Fruit fly (Drosophila melanogaster): Measurements from ENCODE around the gene CG16952.

Gene CG16952

dm6 chrX:15857601-15858284 lies 12.2 kb upstream of the CG16952 start, which contains the start of the genes CG46440 and Myb (continued):
- no peak for TF ChIP-seq en (GFP tag; optimal IDR thresholded peaks at IDR 0.05)
- TF ChIP-seq CG2116 (GFP tag; optimal IDR thresholded peaks at IDR 0.05): peak; percentile 96
- no peak for TF ChIP-seq Bteb2 (GFP tag; optimal IDR thresholded peaks at IDR 0.05)
- TF ChIP-seq Doc3 (GFP tag; IDR thresholded peaks at IDR 0.05; ENCODE audit: partially characterized antibody): peak; percentile 59; the same call in 1 of the 3 replicates
- TF ChIP-seq CG10209 (GFP tag; optimal IDR thresholded peaks at IDR 0.05): no peak
- peak; percentile 70 for TF ChIP-seq stwl (tag; optimal IDR thresholded peaks at IDR 0.05)
- TF ChIP-seq CG15696 (tag; optimal IDR thresholded peaks at IDR 0.05): no peak
- peak; percentile 26 for TF ChIP-seq CG2712 (tag; optimal IDR thresholded peaks at IDR 0.05)
- no peak for TF ChIP-seq Atf3 (GFP tag; optimal IDR thresholded peaks at IDR 0.05)
- TF ChIP-seq vnd (GFP tag; IDR thresholded peaks at IDR 0.05; ENCODE audit: partially characterized antibody): peak; percentile 83
- TF ChIP-seq CG11247 (GFP tag; IDR thresholded peaks at IDR 0.05): no peak
- no peak for TF ChIP-seq CG7372 (GFP tag; IDR thresholded peaks at IDR 0.05)
- TF ChIP-seq CG17912 (GFP tag; optimal IDR thresholded peaks at IDR 0.05): no peak
- TF ChIP-seq CG6791 (GFP tag; IDR thresholded peaks at IDR 0.05; ENCODE audit: partially characterized antibody): peak; percentile 90
- no peak for TF ChIP-seq CG6683 (GFP tag; optimal IDR thresholded peaks at IDR 0.05)
- no peak for TF ChIP-seq CG17829 (tag; optimal IDR thresholded peaks at IDR 0.05)
- no peak for TF ChIP-seq Sin3A (optimal IDR thresholded peaks at IDR 0.05)
- TF ChIP-seq yki (optimal IDR thresholded peaks at IDR 0.05): no peak
- TF ChIP-seq dmrt99B (tag; optimal IDR thresholded peaks at IDR 0.05): no peak
- no peak for TF ChIP-seq Six4 (GFP tag; optimal IDR thresholded peaks at IDR 0.05)
- no peak for TF ChIP-seq crol (GFP tag; IDR thresholded peaks at IDR 0.05)
- TF ChIP-seq CG2199 (GFP tag; IDR thresholded peaks at IDR 0.05): no peak
- no peak for TF ChIP-seq crc (GFP tag; optimal IDR thresholded peaks at IDR 0.05)
- no peak for TF ChIP-seq CG6254 (GFP tag; optimal IDR thresholded peaks at IDR 0.05)
- peak in 1 of 2 experiments; percentile 5 for TF ChIP-seq Pdp1 (GFP tag; optimal IDR thresholded peaks at IDR 0.05)
- TF ChIP-seq Nf-YC (tag; optimal IDR thresholded peaks at IDR 0.05): no peak
- no peak for TF ChIP-seq her (GFP tag; optimal IDR thresholded peaks at IDR 0.05)
- TF ChIP-seq tap (tag; optimal IDR thresholded peaks at IDR 0.05): no peak
- TF ChIP-seq CG17802 (tag; optimal IDR thresholded peaks at IDR 0.05): peak; percentile 65
- TF ChIP-seq ham (GFP tag; IDR thresholded peaks at IDR 0.05): no peak
- peak; percentile 20; the same call in 1 of the 2 replicates for TF ChIP-seq Rfx (GFP tag; IDR thresholded peaks at IDR 0.05)
- no peak for TF ChIP-seq Fer2 (tag; optimal IDR thresholded peaks at IDR 0.05)
- no peak for TF ChIP-seq shn (GFP tag; optimal IDR thresholded peaks at IDR 0.05)
- TF ChIP-seq Xbp1 (GFP tag; optimal IDR thresholded peaks at IDR 0.05): no peak
- no peak for TF ChIP-seq CG10959 (GFP tag; IDR thresholded peaks at IDR 0.05)
- TF ChIP-seq CG12942 (GFP tag; optimal IDR thresholded peaks at IDR 0.05): no peak
- no peak for TF ChIP-seq CG12219 (GFP tag; optimal IDR thresholded peaks at IDR 0.05)
- no peak for TF ChIP-seq tin (GFP tag; optimal IDR thresholded peaks at IDR 0.05)
- no peak for TF ChIP-seq Gsc (GFP tag; IDR thresholded peaks at IDR 0.05)
- TF ChIP-seq Antp (GFP tag; optimal IDR thresholded peaks at IDR 0.05): no peak
- TF ChIP-seq wek (GFP tag; optimal IDR thresholded peaks at IDR 0.05): peak; percentile 12
- no peak for TF ChIP-seq Blimp-1 (GFP tag; optimal IDR thresholded peaks at IDR 0.05)
- TF ChIP-seq chm (GFP tag; IDR thresholded peaks at IDR 0.05): no peak
- TF ChIP-seq unpg (GFP tag; optimal IDR thresholded peaks at IDR 0.05): peak; percentile 1
- no peak for TF ChIP-seq emc (GFP tag; optimal IDR thresholded peaks at IDR 0.05)
- no peak for TF ChIP-seq pita (GFP tag; optimal IDR thresholded peaks at IDR 0.05)
- no peak for TF ChIP-seq slbo (GFP tag; IDR thresholded peaks at IDR 0.05)
- TF ChIP-seq CG18764 (GFP tag; optimal IDR thresholded peaks at IDR 0.05): no peak
- TF ChIP-seq CG18599 (GFP tag; optimal IDR thresholded peaks at IDR 0.05): no peak
- no peak for TF ChIP-seq danr (GFP tag; IDR thresholded peaks at IDR 0.05)
- no peak for TF ChIP-seq ttk (GFP tag; IDR thresholded peaks at IDR 0.05)

All from whole organism, embryonic.